Fruit fly (Drosophila melanogaster): ENCODE results near the gene nonA-l.

DNA sequence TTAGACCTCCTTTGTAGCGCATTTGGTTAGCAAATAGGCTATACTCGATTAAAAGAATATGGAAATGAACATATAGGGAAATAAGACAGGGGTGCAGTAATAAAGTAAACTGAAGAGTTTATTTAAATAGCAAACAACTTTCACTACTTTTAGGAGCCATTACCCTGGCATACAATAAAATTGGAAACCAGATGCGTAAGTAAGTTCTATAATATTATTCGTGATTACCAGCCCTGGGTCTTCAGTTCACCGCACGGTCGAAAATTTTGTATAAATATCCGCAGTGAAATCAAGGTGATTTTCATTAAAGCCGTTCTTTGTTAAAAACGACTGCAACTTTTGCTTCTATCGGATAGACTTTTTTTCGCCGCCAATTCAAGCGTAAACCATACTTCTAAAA is 25.0 kb upstream of the nonA-l start, which contains the start of gene CG17562:
- no peak for TF ChIP-seq psq (GFP tag; optimal IDR thresholded peaks at IDR 0.05)
- TF ChIP-seq pan (optimal IDR thresholded peaks at IDR 0.05), result no peak
- no peak for TF ChIP-seq dl (GFP tag; optimal IDR thresholded peaks at IDR 0.05; ENCODE audit: insufficient read depth in 1 of 2, partially characterized antibody in 2 of 2)
- no peak for TF ChIP-seq h (GFP tag; optimal IDR thresholded peaks at IDR 0.05)
- no peak for TF ChIP-seq sv (GFP tag; optimal IDR thresholded peaks at IDR 0.05)
- no peak for TF ChIP-seq CG32264 (GFP tag; optimal IDR thresholded peaks at IDR 0.05)
- TF ChIP-seq Dif (GFP tag; optimal IDR thresholded peaks at IDR 0.05; ENCODE audit: partially characterized antibody), result no peak
- TF ChIP-seq Hnf4 (GFP tag; optimal IDR thresholded peaks at IDR 0.05), result no peak
- TF ChIP-seq Sp1 (GFP tag; optimal IDR thresholded peaks at IDR 0.05), result no peak
- TF ChIP-seq HLH106 (tag; optimal IDR thresholded peaks at IDR 0.05), result no peak
- TF ChIP-seq Abd-B (GFP tag; optimal IDR thresholded peaks at IDR 0.05), result no peak
- no peak for TF ChIP-seq lola (GFP tag; optimal IDR thresholded peaks at IDR 0.05)
- TF ChIP-seq rgr (GFP tag; optimal IDR thresholded peaks at IDR 0.05), result no peak
